Worm (Caenorhabditis elegans): ENCODE results near the gene K09C6.10.

DNA sequence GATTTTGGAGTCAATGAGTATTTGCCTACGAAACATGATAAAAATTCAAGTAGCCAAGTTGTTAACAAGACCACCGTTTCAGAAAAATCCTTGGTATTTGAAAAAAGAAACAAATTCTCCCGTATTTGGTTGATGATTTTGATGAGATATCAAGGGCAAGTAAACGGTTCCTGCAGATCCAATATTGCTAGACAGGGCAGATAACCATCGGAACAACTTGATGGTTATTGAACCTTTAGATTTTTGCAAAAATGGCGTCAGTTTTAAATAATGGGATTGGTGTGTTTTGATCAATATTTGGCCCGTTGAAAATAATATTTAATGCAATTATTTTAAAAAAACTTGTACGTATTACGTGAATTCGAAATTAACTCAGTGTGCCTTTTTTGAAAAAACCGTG lies 39.0 kb upstream of the K09C6.10 start:
- TF ChIP-seq ceh-45 (GFP tag; IDR thresholded peaks at IDR 0.05), result no peak
- TF ChIP-seq fkh-10 (GFP tag; optimal IDR thresholded peaks at IDR 0.05), result no peak
- no peak for TF ChIP-seq nhr-11 (tag; optimal IDR thresholded peaks at IDR 0.05)
- no peak for TF ChIP-seq ceh-9 (tag; optimal IDR thresholded peaks at IDR 0.05)

Data from whole organism, late embryonic.